Fruit fly (Drosophila melanogaster) whole organism, embryonic: Measurements from ENCODE around the gene CG1801.

Source experiments
- CG10274 ChIP-seq: fragments of 200-800 bp; sonication (Bioruptor generic); optimal IDR thresholded peaks from 3 replicates; lab custom pipeline; 2017; ENCODE audit warnings: missing biosample characterization, mild to moderate bottlenecking, missing genetic modification characterization
- CG10462 ChIP-seq: fragments of 200-800 bp; sonication (Bioruptor generic); optimal IDR thresholded peaks from 2 replicates; lab custom pipeline; 2016; ENCODE audit warnings: missing biosample characterization, missing genetic modification characterization
- CG12071 ChIP-seq: fragments of 200-800 bp; sonication (Bioruptor generic); optimal IDR thresholded peaks from 3 replicates; lab custom pipeline; 2018; ENCODE audit warnings: missing biosample characterization, mild to moderate bottlenecking, missing genetic modification characterization
- CG13424 ChIP-seq: fragments of 200-800 bp; sonication (Bioruptor generic); optimal IDR thresholded peaks from 2 replicates; lab custom pipeline; 2019; ENCODE audit warnings: missing biosample characterization, mild to moderate bottlenecking, missing genetic modification characterization, moderate library complexity
- CG13624 ChIP-seq: fragments of 200-800 bp; sonication (Bioruptor generic); optimal IDR thresholded peaks from 2 replicates; lab custom pipeline; 2016; ENCODE audit warnings: missing biosample characterization, missing genetic modification characterization
- CG14965 ChIP-seq: fragments of 200-800 bp; sonication (Bioruptor generic); optimal IDR thresholded peaks from 2 replicates; lab custom pipeline; 2016; ENCODE audit warnings: missing biosample characterization, missing genetic modification characterization, borderline replicate concordance
- CG15073 ChIP-seq: fragments of 200-800 bp; sonication (Bioruptor generic); optimal IDR thresholded peaks from 2 replicates; lab custom pipeline; 2016; ENCODE audit warnings: missing biosample characterization, missing genetic modification characterization
- CG15269 ChIP-seq: fragments of 200-800 bp; sonication (Bioruptor generic); optimal IDR thresholded peaks from 2 replicates; lab custom pipeline; 2018; ENCODE audit warnings: missing biosample characterization, mild to moderate bottlenecking, missing genetic modification characterization, moderate library complexity
- CG15479 ChIP-seq: fragments of 200-800 bp; sonication (Bioruptor generic); optimal IDR thresholded peaks from 3 replicates; lab custom pipeline; 2019; ENCODE audit warnings: missing biosample characterization, mild to moderate bottlenecking, missing genetic modification characterization, moderate library complexity
- CG17359 ChIP-seq: fragments of 200-800 bp; sonication (Bioruptor generic); optimal IDR thresholded peaks from 3 replicates; lab custom pipeline; 2018; ENCODE audit warnings: missing biosample characterization, mild to moderate bottlenecking, missing genetic modification characterization, moderate library complexity
- CG17361 ChIP-seq: fragments of 200-800 bp; sonication (Bioruptor generic); IDR thresholded peaks from 3 replicates; pipeline ENCODE4 v1.3.6; 2022; ENCODE audit warnings: missing biosample characterization, missing genetic modification characterization
- CG17568 ChIP-seq: fragments of 200-800 bp; sonication (Bioruptor generic); optimal IDR thresholded peaks from 2 replicates; lab custom pipeline; 2018; ENCODE audit warnings: missing biosample characterization, mild to moderate bottlenecking, missing genetic modification characterization, moderate library complexity
- CG1792 ChIP-seq: fragments of 200-800 bp; sonication (Bioruptor generic); optimal IDR thresholded peaks from 2 replicates; lab custom pipeline; 2016; ENCODE audit warnings: missing biosample characterization, missing genetic modification characterization
- CG2129 ChIP-seq: fragments of 200-800 bp; sonication (Bioruptor generic); IDR thresholded peaks from 2 replicates; pipeline ENCODE4 v1.3.6; 2022; ENCODE audit warnings: missing biosample characterization, missing genetic modification characterization; ENCODE audit not compliant: partially characterized antibody
- CG3065 ChIP-seq: fragments of 200-800 bp; sonication (Bioruptor generic); optimal IDR thresholded peaks from 2 replicates; lab custom pipeline; 2016; ENCODE audit warnings: missing biosample characterization, missing genetic modification characterization
- CG3163 ChIP-seq: fragments of 200-800 bp; sonication (Bioruptor generic); optimal IDR thresholded peaks from 3 replicates; lab custom pipeline; 2016; ENCODE audit warnings: missing biosample characterization, missing genetic modification characterization
- CG4820 ChIP-seq: fragments of 200-800 bp; sonication (Bioruptor generic); optimal IDR thresholded peaks from 3 replicates; lab custom pipeline; 2016; ENCODE audit warnings: missing biosample characterization, missing genetic modification characterization
- CG6175 ChIP-seq: fragments of 200-800 bp; sonication (Bioruptor generic); IDR thresholded peaks from 3 replicates; pipeline ENCODE4 v1.3.6; 2022; ENCODE audit warnings: missing biosample characterization, missing genetic modification characterization
- CG6689 ChIP-seq: fragments of 200-800 bp; sonication (Bioruptor generic); IDR thresholded peaks from 2 replicates; pipeline ENCODE4 v1.3.6; 2022; ENCODE audit warnings: missing biosample characterization, missing genetic modification characterization
- CG6765 ChIP-seq: fragments of 200-800 bp; sonication (Bioruptor generic); optimal IDR thresholded peaks from 3 replicates; lab custom pipeline; 2017; ENCODE audit warnings: missing biosample characterization, mild to moderate bottlenecking, missing genetic modification characterization
- CG7556 ChIP-seq: fragments of 200-800 bp; sonication (Bioruptor generic); optimal IDR thresholded peaks from 2 replicates; lab custom pipeline; 2017; ENCODE audit warnings: missing biosample characterization, mild to moderate bottlenecking, missing genetic modification characterization
- CG8290 ChIP-seq, 3 experiments: fragments of 200-800 bp; sonication (Bioruptor generic); optimal IDR thresholded peaks; 2 replicates each; lab custom pipeline; 2016 to 2019; ENCODE audit warnings: missing biosample characterization in 3 of 3, missing genetic modification characterization in 3 of 3, mild to moderate bottlenecking in 2 of 3, moderate library complexity in 1 of 3
- CG8359 ChIP-seq: fragments of 200-800 bp; sonication (Bioruptor generic); optimal IDR thresholded peaks from 2 replicates; lab custom pipeline; 2017; ENCODE audit warnings: missing biosample characterization, mild to moderate bottlenecking, missing genetic modification characterization, borderline replicate concordance
- CG8388 ChIP-seq: fragments of 200-800 bp; sonication (Bioruptor generic); optimal IDR thresholded peaks from 2 replicates; lab custom pipeline; 2019; ENCODE audit warnings: missing biosample characterization, mild to moderate bottlenecking, missing genetic modification characterization, moderate library complexity
- CG8944 ChIP-seq: fragments of 200-800 bp; sonication (Bioruptor generic); optimal IDR thresholded peaks from 3 replicates; lab custom pipeline; 2016; ENCODE audit warnings: missing biosample characterization, missing genetic modification characterization
- CG9437 ChIP-seq: fragments of 200-800 bp; sonication (Bioruptor generic); optimal IDR thresholded peaks from 2 replicates; lab custom pipeline; 2018; ENCODE audit warnings: missing biosample characterization, mild to moderate bottlenecking, missing genetic modification characterization
- CG9817 ChIP-seq: fragments of 200-800 bp; sonication (Bioruptor generic); optimal IDR thresholded peaks from 2 replicates; lab custom pipeline; 2018; ENCODE audit warnings: missing biosample characterization, mild to moderate bottlenecking, missing genetic modification characterization, moderate library complexity
- CHES-1-like ChIP-seq: fragments of 200-800 bp; sonication (Bioruptor generic); optimal IDR thresholded peaks from 2 replicates; lab custom pipeline; 2016; ENCODE audit warnings: missing biosample characterization, missing genetic modification characterization
- Dfd ChIP-seq, 2 experiments: fragments of >200 bp; optimal IDR thresholded peaks; 2 replicates each; lab custom pipeline; 2017; ENCODE audit warnings: missing biosample characterization in 2 of 2, missing genetic modification characterization in 2 of 2
- ERR ChIP-seq: fragments of 200-800 bp; sonication (Bioruptor generic); optimal IDR thresholded peaks from 2 replicates; lab custom pipeline; 2016; ENCODE audit warnings: missing biosample characterization, missing genetic modification characterization
- HLH54F ChIP-seq: fragments of 200-800 bp; sonication (Bioruptor generic); optimal IDR thresholded peaks from 3 replicates; lab custom pipeline; 2016; ENCODE audit warnings: missing biosample characterization, missing genetic modification characterization
- Hmr ChIP-seq: fragments of 200-800 bp; sonication (Bioruptor generic); optimal IDR thresholded peaks from 3 replicates; lab custom pipeline; 2017; ENCODE audit warnings: mild to moderate bottlenecking, missing biosample characterization, missing genetic modification reagents, missing genetic modification characterization
- Jarid2 ChIP-seq: fragments of 200-800 bp; sonication (Bioruptor generic); optimal IDR thresholded peaks from 3 replicates; lab custom pipeline; 2017; ENCODE audit warnings: mild to moderate bottlenecking, missing biosample characterization, missing genetic modification reagents, missing genetic modification characterization
- Mrtf ChIP-seq: fragments of 200-800 bp; sonication (Bioruptor generic); IDR thresholded peaks from 3 replicates; pipeline ENCODE4 v1.3.6; 2022; ENCODE audit warnings: missing biosample characterization, missing genetic modification characterization
- Sox102F ChIP-seq: fragments of 200-800 bp; sonication (Bioruptor generic); optimal IDR thresholded peaks from 2 replicates; lab custom pipeline; 2018; ENCODE audit warnings: missing biosample characterization, mild to moderate bottlenecking, missing genetic modification characterization, moderate library complexity
- Taf1 ChIP-seq: fragments of 200-800 bp; sonication (Bioruptor generic); IDR thresholded peaks from 2 replicates; pipeline ENCODE4 v1.3.6; 2022; ENCODE audit warnings: missing biosample characterization, missing genetic modification characterization
- ab ChIP-seq: fragments of 200-800 bp; sonication (Bioruptor generic); optimal IDR thresholded peaks from 2 replicates; lab custom pipeline; 2016; ENCODE audit warnings: missing biosample characterization, missing genetic modification characterization
- al ChIP-seq: fragments of 200-800 bp; sonication (Bioruptor generic); IDR thresholded peaks from 2 replicates; pipeline ENCODE4 v1.3.6; 2022; ENCODE audit warnings: missing biosample characterization, missing genetic modification characterization
- dmrt99B ChIP-seq: fragments of 200-800 bp; sonication (Bioruptor generic); optimal IDR thresholded peaks from 2 replicates; lab custom pipeline; 2018; ENCODE audit warnings: missing biosample characterization, mild to moderate bottlenecking, missing genetic modification characterization, moderate library complexity
- nerfin-2 ChIP-seq: fragments of 200-800 bp; sonication (Bioruptor generic); IDR thresholded peaks from 2 replicates; pipeline ENCODE4 v1.3.6; 2022; ENCODE audit warnings: missing biosample characterization, missing genetic modification characterization; ENCODE audit not compliant: partially characterized antibody
- odd ChIP-seq: fragments of 200-800 bp; sonication (Bioruptor generic); optimal IDR thresholded peaks from 2 replicates; lab custom pipeline; 2017; ENCODE audit warnings: missing biosample characterization, mild to moderate bottlenecking, missing genetic modification characterization
- onecut ChIP-seq: fragments of 200-800 bp; sonication (Bioruptor generic); IDR thresholded peaks from 2 replicates; pipeline ENCODE4 v1.3.6; 2022; ENCODE audit warnings: missing biosample characterization, missing genetic modification characterization
- otp ChIP-seq: fragments of 200-800 bp; sonication (Bioruptor generic); IDR thresholded peaks from 3 replicates; pipeline ENCODE4, ENCODE4 v1.3.6; 2022; ENCODE audit warnings: missing biosample characterization, missing genetic modification characterization
- phol ChIP-seq: fragments of 200-800 bp; sonication (Bioruptor generic); optimal IDR thresholded peaks from 3 replicates; lab custom pipeline; 2018; ENCODE audit warnings: missing biosample characterization, mild to moderate bottlenecking, missing genetic modification characterization, moderate library complexity
- sim ChIP-seq: fragments of 200-800 bp; sonication (Bioruptor generic); IDR thresholded peaks from 2 replicates; pipeline ENCODE4 v1.3.6; 2022; ENCODE audit warnings: missing biosample characterization, missing genetic modification characterization
- stwl ChIP-seq: fragments of 200-800 bp; sonication (Bioruptor generic); optimal IDR thresholded peaks from 3 replicates; lab custom pipeline; 2018; ENCODE audit warnings: missing biosample characterization, mild to moderate bottlenecking, missing genetic modification characterization, moderate library complexity
- tio ChIP-seq: fragments of 200-800 bp; sonication (Bioruptor generic); optimal IDR thresholded peaks from 2 replicates; lab custom pipeline; 2017; ENCODE audit warnings: missing biosample characterization, missing genetic modification characterization, inconsistent platforms
- vvl ChIP-seq: fragments of 200-800 bp; sonication (Bioruptor generic); IDR thresholded peaks from 2 replicates; pipeline ENCODE4 v1.3.6; 2022; ENCODE audit warnings: missing biosample characterization, missing genetic modification characterization
- wdn ChIP-seq: fragments of 200-800 bp; sonication (Bioruptor generic); IDR thresholded peaks from 2 replicates; pipeline ENCODE4 v1.3.6; 2022; ENCODE audit warnings: missing biosample characterization, missing genetic modification characterization
- zfh2 ChIP-seq: fragments of 200-800 bp; sonication (Bioruptor generic); optimal IDR thresholded peaks from 2 replicates; lab custom pipeline; 2016; ENCODE audit warnings: missing biosample characterization, missing genetic modification characterization

Gene CG1801

DNA sequence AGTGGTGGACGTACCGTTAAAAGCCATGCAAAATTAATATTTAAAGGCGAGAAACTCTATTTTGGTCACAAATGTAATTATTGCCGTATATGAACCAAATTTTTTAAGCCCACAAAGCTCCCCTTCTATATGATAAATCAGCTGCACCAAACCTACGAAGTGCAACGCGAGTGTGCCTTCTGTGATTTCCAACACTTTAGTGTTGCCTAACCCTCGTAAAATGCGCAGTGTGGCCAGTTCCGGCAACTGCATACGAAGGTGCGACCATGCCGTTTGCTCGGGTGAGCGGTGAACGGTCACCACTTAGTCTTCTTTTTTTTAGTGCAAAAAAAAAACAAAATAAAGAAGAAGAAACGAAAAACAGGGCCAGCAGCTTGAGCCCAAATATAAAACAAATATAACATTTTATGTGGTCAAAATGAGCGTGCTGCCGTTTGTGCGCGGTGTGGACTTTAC is 22.2 kb upstream of the CG1801 start, which contains the start of the genes tty and fliI (continued):
- peak; percentile 80 for TF ChIP-seq dmrt99B (tag; lab: Kevin White, UChicago)
- TF ChIP-seq CG3065, result peak; percentile 63
- TF ChIP-seq CG12071 (GFP tag; lab: Kevin White, UChicago), result no peak
- peak; percentile 55 for TF ChIP-seq CG1792 (GFP tag; lab: Kevin White, UChicago)
- no peak for TF ChIP-seq tio (GFP tag; lab: Kevin White, UChicago)
- peak; percentile 85 for TF ChIP-seq CHES-1-like (GFP tag; lab: Kevin White, UChicago)
- TF ChIP-seq CG15479, result no peak
- TF ChIP-seq CG9817, result peak; percentile 72
- peak; percentile 26 for TF ChIP-seq CG10274 (GFP tag; lab: Kevin White, UChicago)
- peak; percentile 78 for TF ChIP-seq phol
- TF ChIP-seq Mrtf (GFP tag; lab: Robert Waterston, UW), result peak; percentile 89
- no peak for TF ChIP-seq CG14965 (GFP tag; lab: Kevin White, UChicago)
- TF ChIP-seq ERR (GFP tag; lab: Kevin White, UChicago), result peak; percentile 81
- peak; percentile 78 for TF ChIP-seq wdn (GFP tag; lab: Robert Waterston, UW)
- no peak for TF ChIP-seq CG2129 (GFP tag; lab: Robert Waterston, UW)
- no peak for TF ChIP-seq Dfd (GFP tag; optimal IDR thresholded peaks at IDR 0.05; lab: Kevin White, UChicago)
- peak; percentile 43 for TF ChIP-seq onecut (GFP tag; lab: Robert Waterston, UW)
- TF ChIP-seq Jarid2 (GFP tag; lab: Kevin White, UChicago), result no peak
- peak; percentile 58 for TF ChIP-seq CG9437 (GFP tag; lab: Kevin White, UChicago)
- peak; percentile 79 for TF ChIP-seq CG13624 (GFP tag; lab: Kevin White, UChicago)
- peak; percentile 80 for TF ChIP-seq CG17361 (GFP tag; lab: Robert Waterston, UW)
- peak; percentile 68 for TF ChIP-seq CG13424 (tag; lab: Kevin White, UChicago)
- peak; percentile 52 for TF ChIP-seq CG3163 (GFP tag; lab: Kevin White, UChicago)
- peak; percentile 84 for TF ChIP-seq otp (GFP tag; lab: Robert Waterston, UW)
- peak; percentile 75 for TF ChIP-seq CG15269 (tag; lab: Kevin White, UChicago)
- peak; percentile 90 for TF ChIP-seq zfh2 (GFP tag; lab: Kevin White, UChicago)
- TF ChIP-seq CG8944 (GFP tag; lab: Kevin White, UChicago), result peak; percentile 87
- peak; percentile 90 for TF ChIP-seq CG17359 (tag; lab: Kevin White, UChicago)
- TF ChIP-seq CG6689 (GFP tag; lab: Robert Waterston, UW), result peak; percentile 90
- peak; percentile 93 for TF ChIP-seq CG15073 (GFP tag; lab: Kevin White, UChicago)
- peak; percentile 24 for TF ChIP-seq ab (GFP tag; lab: Kevin White, UChicago)
- peak; percentile 59; the same call in 1 of the 2 replicates for TF ChIP-seq sim
- TF ChIP-seq Taf1 (GFP tag; lab: Robert Waterston, UW), result peak; percentile 84
- no peak for TF ChIP-seq CG17568 (GFP tag; lab: Kevin White, UChicago)
- TF ChIP-seq stwl, result peak; percentile 74
- peak; percentile 92 for TF ChIP-seq vvl (GFP tag; lab: Robert Waterston, UW)
- TF ChIP-seq Sox102F, result peak; percentile 80
- TF ChIP-seq CG8388 (GFP tag; lab: Kevin White, UChicago), result peak; percentile 69
- TF ChIP-seq Hmr (GFP tag; lab: Kevin White, UChicago), result peak; percentile 88
- peak; percentile 71 for TF ChIP-seq CG4820 (GFP tag; lab: Kevin White, UChicago)
- peak; percentile 66 for TF ChIP-seq CG10462
- TF ChIP-seq CG6175 (GFP tag; lab: Robert Waterston, UW), result peak; percentile 73
- TF ChIP-seq CG8290 (GFP tag; optimal IDR thresholded peaks at IDR 0.05; lab: Kevin White, UChicago), result peak; percentile 78
- TF ChIP-seq CG8290 (tag; optimal IDR thresholded peaks at IDR 0.05; lab: Kevin White, UChicago), result peak; percentile 7 to 86
- TF ChIP-seq al (GFP tag; lab: Robert Waterston, UW), result peak; percentile 86
- peak; percentile 40 for TF ChIP-seq CG7556 (GFP tag; lab: Kevin White, UChicago)
- TF ChIP-seq odd (GFP tag; lab: Kevin White, UChicago), result no peak
- peak; percentile 11 for TF ChIP-seq CG6765 (GFP tag; lab: Kevin White, UChicago)
- TF ChIP-seq nerfin-2 (GFP tag; lab: Robert Waterston, UW), result no peak
- peak; percentile 26 for TF ChIP-seq CG8359 (GFP tag; lab: Kevin White, UChicago)
- peak; percentile 86 for TF ChIP-seq HLH54F
